Fruit fly (Drosophila melanogaster) whole organism, embryonic: ENCODE measurements around the gene Btnd.
A peak's percentile ranks its signal among the peaks of the same experiment; 100 is the strongest.

Experiments used
- BEAF-32 ChIP-seq: fragments of 200-800 bp; sonication (Bioruptor generic); optimal IDR thresholded peaks from 3 replicates; lab custom pipeline; 2017; ENCODE audit warnings: missing biosample characterization, missing genetic modification characterization, mild to moderate bottlenecking, moderate library complexity, missing genetic modification reagents
- CG10147 ChIP-seq: fragments of 200-800 bp; sonication (Bioruptor generic); optimal IDR thresholded peaks from 2 replicates; lab custom pipeline; 2019; ENCODE audit warnings: missing biosample characterization, mild to moderate bottlenecking, missing genetic modification characterization, moderate library complexity
- CG10267 ChIP-seq: fragments of 200-800 bp; sonication (Bioruptor generic); optimal IDR thresholded peaks from 2 replicates; lab custom pipeline; 2018; ENCODE audit warnings: missing biosample characterization, mild to moderate bottlenecking, missing genetic modification characterization, moderate library complexity
- CG10431 ChIP-seq: fragments of 200-800 bp; sonication (Bioruptor generic); optimal IDR thresholded peaks from 3 replicates; lab custom pipeline; 2018; ENCODE audit warnings: missing biosample characterization, mild to moderate bottlenecking, missing genetic modification characterization
- CG10959 ChIP-seq: fragments of 200-800 bp; sonication (Bioruptor generic); IDR thresholded peaks from 2 replicates; pipeline ENCODE4 v1.3.6; 2022; ENCODE audit warnings: missing biosample characterization, missing genetic modification characterization
- CG10979 ChIP-seq: fragments of 200-800 bp; sonication (Bioruptor generic); optimal IDR thresholded peaks from 2 replicates; lab custom pipeline; 2018; ENCODE audit warnings: missing biosample characterization, mild to moderate bottlenecking, missing genetic modification characterization, moderate library complexity
- CG11456 ChIP-seq: fragments of 200-800 bp; sonication (Bioruptor generic); IDR thresholded peaks from 3 replicates; pipeline ENCODE4 v1.3.6; 2022; ENCODE audit warnings: missing biosample characterization, missing genetic modification characterization
- CG12391 ChIP-seq: fragments of 200-800 bp; sonication (Bioruptor generic); optimal IDR thresholded peaks from 3 replicates; lab custom pipeline; 2018; ENCODE audit warnings: missing biosample characterization, mild to moderate bottlenecking, missing genetic modification characterization, moderate library complexity
- CG13287 ChIP-seq: fragments of 200-800 bp; sonication (Bioruptor generic); IDR thresholded peaks from 2 replicates; pipeline ENCODE4 v1.3.6; 2022; ENCODE audit warnings: missing biosample characterization, missing genetic modification characterization; ENCODE audit not compliant: partially characterized antibody
- CG14710 ChIP-seq: fragments of 200-800 bp; sonication (Bioruptor generic); optimal IDR thresholded peaks from 3 replicates; lab custom pipeline; 2019; ENCODE audit warnings: missing biosample characterization, mild to moderate bottlenecking, missing genetic modification characterization, moderate library complexity
- CG18011 ChIP-seq: fragments of 200-800 bp; sonication (Bioruptor generic); optimal IDR thresholded peaks from 2 replicates; lab custom pipeline; 2017; ENCODE audit warnings: missing biosample characterization, missing genetic modification characterization, mild to moderate bottlenecking, moderate library complexity, missing genotype
- CG18619 ChIP-seq: fragments of 200-800 bp; sonication (Bioruptor generic); optimal IDR thresholded peaks from 3 replicates; lab custom pipeline; 2017; ENCODE audit warnings: missing biosample characterization, mild to moderate bottlenecking, missing genetic modification characterization
- CG2712 ChIP-seq: fragments of 200-800 bp; optimal IDR thresholded peaks from 3 replicates; lab custom pipeline; 2019; ENCODE audit warnings: missing biosample characterization, mild to moderate bottlenecking, missing genetic modification characterization, moderate library complexity
- CG32767 ChIP-seq: fragments of 200-800 bp; sonication (Bioruptor generic); IDR thresholded peaks from 2 replicates; pipeline ENCODE4 v1.3.6; 2022; ENCODE audit warnings: missing biosample characterization, missing genetic modification characterization
- CG3847 ChIP-seq: fragments of 200-800 bp; sonication (Bioruptor generic); IDR thresholded peaks from 2 replicates; pipeline ENCODE4 v1.3.6; 2022; ENCODE audit warnings: missing biosample characterization, missing genetic modification characterization
- CG7963 ChIP-seq: fragments of 200-800 bp; sonication (Bioruptor generic); IDR thresholded peaks from 3 replicates; pipeline ENCODE4 v1.3.6; 2022; ENCODE audit warnings: missing biosample characterization, missing genetic modification characterization; ENCODE audit not compliant: partially characterized antibody
- CG7987 ChIP-seq: fragments of 200-800 bp; sonication (Bioruptor generic); optimal IDR thresholded peaks from 2 replicates; lab custom pipeline; 2018; ENCODE audit warnings: missing biosample characterization, mild to moderate bottlenecking, missing genetic modification characterization, moderate library complexity
- CG8290 ChIP-seq, 3 experiments: fragments of 200-800 bp; sonication (Bioruptor generic); optimal IDR thresholded peaks; 2 replicates each; lab custom pipeline; 2016 to 2019; ENCODE audit warnings: missing biosample characterization in 3 of 3, missing genetic modification characterization in 3 of 3, mild to moderate bottlenecking in 2 of 3, moderate library complexity in 1 of 3
- CG9437 ChIP-seq: fragments of 200-800 bp; sonication (Bioruptor generic); optimal IDR thresholded peaks from 2 replicates; lab custom pipeline; 2018; ENCODE audit warnings: missing biosample characterization, mild to moderate bottlenecking, missing genetic modification characterization
- D ChIP-seq, 2 experiments: fragments of 200-800 bp in 1 of 2; fragments of >200 bp in 1 of 2; sonication (Bioruptor generic) in 1 of 2; optimal IDR thresholded peaks; 2 replicates in 1 of 2; 3 replicates in 1 of 2; lab custom pipeline; 2017; ENCODE audit warnings: mild to moderate bottlenecking in 1 of 2, missing biosample characterization in 1 of 2, missing genetic modification characterization in 1 of 2, missing genetic modification reagents in 1 of 2
- D19A ChIP-seq: fragments of 200-800 bp; optimal IDR thresholded peaks from 3 replicates; lab custom pipeline; 2019; ENCODE audit warnings: missing biosample characterization, mild to moderate bottlenecking, missing genetic modification characterization, moderate library complexity
- Dek ChIP-seq: fragments of 200-800 bp; sonication (Bioruptor generic); optimal IDR thresholded peaks from 3 replicates; lab custom pipeline; 2019; ENCODE audit warnings: missing biosample characterization, mild to moderate bottlenecking, missing genetic modification characterization, moderate library complexity
- Dp ChIP-seq: fragments of 200-800 bp; sonication (Bioruptor generic); optimal IDR thresholded peaks from 2 replicates; lab custom pipeline; 2018; ENCODE audit warnings: missing biosample characterization, mild to moderate bottlenecking, missing genetic modification characterization, moderate library complexity
- Dref ChIP-seq: fragments of 200-800 bp; sonication (Bioruptor generic); IDR thresholded peaks from 2 replicates; pipeline ENCODE4 v1.3.6; 2022; ENCODE audit warnings: missing biosample characterization, missing genetic modification characterization
- E2f2 ChIP-seq: fragments of 200-800 bp; sonication (Bioruptor generic); IDR thresholded peaks from 2 replicates; pipeline ENCODE4 v1.3.6; 2022; ENCODE audit warnings: missing biosample characterization, missing genetic modification characterization
- Fer1 ChIP-seq: fragments of 200-800 bp; sonication (Bioruptor generic); optimal IDR thresholded peaks from 2 replicates; lab custom pipeline; 2017; ENCODE audit warnings: missing biosample characterization, mild to moderate bottlenecking, missing genetic modification characterization
- HLH54F ChIP-seq: fragments of 200-800 bp; sonication (Bioruptor generic); optimal IDR thresholded peaks from 3 replicates; lab custom pipeline; 2016; ENCODE audit warnings: missing biosample characterization, missing genetic modification characterization
- Hr51 ChIP-seq, 2 experiments: fragments of 200-800 bp; sonication (Bioruptor generic); optimal IDR thresholded peaks; 2 replicates in 1 of 2; 3 replicates in 1 of 2; lab custom pipeline; 2016 to 2018; ENCODE audit warnings: missing biosample characterization in 2 of 2, missing genetic modification characterization in 2 of 2, mild to moderate bottlenecking in 1 of 2, moderate library complexity in 1 of 2
- Med ChIP-seq: fragments of 200-800 bp; sonication (Bioruptor generic); peaks from one replicate; lab custom pipeline; 2016; ENCODE audit warnings: missing biosample characterization, missing genetic modification characterization, mild to moderate bottlenecking, inconsistent platforms, moderate library complexity
- Myb ChIP-seq: fragments of 200-800 bp; sonication (Bioruptor generic); optimal IDR thresholded peaks from 2 replicates; lab custom pipeline; 2016; ENCODE audit warnings: missing biosample characterization, missing genetic modification characterization
- Poxn ChIP-seq: fragments of 200-800 bp; sonication (Bioruptor generic); IDR thresholded peaks from 2 replicates; pipeline ENCODE4 v1.3.6; 2022; ENCODE audit warnings: missing biosample characterization, missing genetic modification characterization
- Scr ChIP-seq: fragments of 200-800 bp; sonication (Bioruptor generic); IDR thresholded peaks from 2 replicates; pipeline ENCODE4 v1.3.6; 2022; ENCODE audit warnings: missing biosample characterization, missing genetic modification characterization; ENCODE audit not compliant: partially characterized antibody
- Sox102F ChIP-seq: fragments of 200-800 bp; sonication (Bioruptor generic); optimal IDR thresholded peaks from 2 replicates; lab custom pipeline; 2018; ENCODE audit warnings: missing biosample characterization, mild to moderate bottlenecking, missing genetic modification characterization, moderate library complexity
- cg ChIP-seq: fragments of 200-800 bp; sonication (Bioruptor generic); optimal IDR thresholded peaks from 3 replicates; lab custom pipeline; 2019; ENCODE audit warnings: missing biosample characterization, mild to moderate bottlenecking, missing genetic modification characterization, moderate library complexity
- danr ChIP-seq: fragments of 200-800 bp; sonication (Bioruptor generic); IDR thresholded peaks from 2 replicates; pipeline ENCODE4 v1.3.6; 2022; ENCODE audit warnings: missing biosample characterization, missing genetic modification characterization
- ewg ChIP-seq: fragments of 200-800 bp; sonication (Bioruptor generic); optimal IDR thresholded peaks from 3 replicates; lab custom pipeline; 2017; ENCODE audit warnings: mild to moderate bottlenecking, missing biosample characterization, missing genetic modification reagents, missing genetic modification characterization
- eyg ChIP-seq: fragments of 200-800 bp; sonication (Bioruptor generic); optimal IDR thresholded peaks from 3 replicates; lab custom pipeline; 2016; ENCODE audit warnings: missing biosample characterization, missing genetic modification characterization
- gfzf ChIP-seq: fragments of 200-800 bp; sonication (Bioruptor generic); optimal IDR thresholded peaks from 2 replicates; lab custom pipeline; 2016; ENCODE audit warnings: missing biosample characterization, mild to moderate bottlenecking, missing genetic modification characterization, moderate library complexity
- grn ChIP-seq: fragments of 200-800 bp; sonication (Bioruptor generic); optimal IDR thresholded peaks from 3 replicates; lab custom pipeline; 2017; ENCODE audit warnings: missing biosample characterization, missing genetic modification characterization
- insv ChIP-seq, 2 experiments: fragments of 200-800 bp; sonication (Bioruptor generic); optimal IDR thresholded peaks; 3 replicates each; lab custom pipeline; 2016 to 2018; ENCODE audit warnings: missing biosample characterization in 2 of 2, missing genetic modification characterization in 2 of 2
- jumu ChIP-seq: fragments of 200-800 bp; sonication (Bioruptor generic); optimal IDR thresholded peaks from 3 replicates; lab custom pipeline; 2016; ENCODE audit warnings: missing biosample characterization, missing genetic modification characterization
- klu ChIP-seq: fragments of 200-800 bp; sonication (Bioruptor generic); IDR thresholded peaks from 2 replicates; pipeline ENCODE4 v1.3.6; 2022; ENCODE audit warnings: missing biosample characterization, missing genetic modification characterization
- org-1 ChIP-seq: fragments of 200-800 bp; sonication (Bioruptor generic); optimal IDR thresholded peaks from 2 replicates; lab custom pipeline; 2017; ENCODE audit warnings: missing biosample characterization, missing genetic modification characterization
- repo ChIP-seq: fragments of 200-800 bp; sonication (Bioruptor generic); optimal IDR thresholded peaks from 2 replicates; lab custom pipeline; 2016; ENCODE audit warnings: missing biosample characterization, missing genetic modification characterization
- sr ChIP-seq: fragments of 200-800 bp; sonication (Bioruptor generic); IDR thresholded peaks from 3 replicates; pipeline ENCODE4 v1.3.6; 2022; ENCODE audit warnings: missing biosample characterization, missing genetic modification characterization
- stwl ChIP-seq: fragments of 200-800 bp; sonication (Bioruptor generic); optimal IDR thresholded peaks from 3 replicates; lab custom pipeline; 2018; ENCODE audit warnings: missing biosample characterization, mild to moderate bottlenecking, missing genetic modification characterization, moderate library complexity
- tio ChIP-seq: fragments of 200-800 bp; sonication (Bioruptor generic); optimal IDR thresholded peaks from 2 replicates; lab custom pipeline; 2017; ENCODE audit warnings: missing biosample characterization, missing genetic modification characterization, inconsistent platforms
- tx ChIP-seq: fragments of 200-800 bp; sonication (Bioruptor generic); optimal IDR thresholded peaks from 2 replicates; lab custom pipeline; 2016; ENCODE audit warnings: missing biosample characterization, missing genetic modification characterization

Gene Btnd

dm6 chrX:6225472-6226049 is 6.4 kb upstream of the Btnd start, which contains the start of gene dtn (continued):
- TF ChIP-seq CG13287 (GFP tag; lab: Robert Waterston, UW), result 0 out of 2 replicates have a peak, but pooled peaks have one; percentile 44
- no peak for TF ChIP-seq D19A (tag; lab: Kevin White, UChicago)
- no peak for TF ChIP-seq Sox102F (GFP tag; lab: Kevin White, UChicago)
- no peak for TF ChIP-seq danr
- peak; percentile 13 for TF ChIP-seq CG10267 (tag; lab: Kevin White, UChicago)
- TF ChIP-seq Hr51 (GFP tag; optimal IDR thresholded peaks at IDR 0.05; lab: Kevin White, UChicago), result no peak
- no peak for TF ChIP-seq CG2712 (tag; lab: Kevin White, UChicago)
- peak; percentile 33 for TF ChIP-seq Fer1 (GFP tag; lab: Kevin White, UChicago)
- TF ChIP-seq tx (GFP tag; lab: Kevin White, UChicago), result no peak
- no peak for TF ChIP-seq Dek (tag; lab: Kevin White, UChicago)
- TF ChIP-seq klu (GFP tag; lab: Robert Waterston, UW), result no peak
- peak; percentile 10 for TF ChIP-seq CG12391 (tag; lab: Kevin White, UChicago)
- TF ChIP-seq org-1 (GFP tag; lab: Kevin White, UChicago), result no peak
- TF ChIP-seq HLH54F, result no peak
- peak; percentile 5 for TF ChIP-seq CG10147
- no peak for TF ChIP-seq CG18619 (GFP tag; lab: Kevin White, UChicago)
- no peak for TF ChIP-seq CG7963 (GFP tag; lab: Robert Waterston, UW)
- TF ChIP-seq CG7987 (GFP tag; lab: Kevin White, UChicago), result no peak
- TF ChIP-seq E2f2 (GFP tag; lab: Robert Waterston, UW), result peak; percentile 84
- peak; percentile 57 for TF ChIP-seq Med (GFP tag; lab: Kevin White, UChicago)
- TF ChIP-seq BEAF-32 (GFP tag; lab: Kevin White, UChicago), result peak; percentile 51
- no peak for TF ChIP-seq CG8290 (GFP tag; optimal IDR thresholded peaks at IDR 0.05; lab: Kevin White, UChicago)
- TF ChIP-seq CG8290 (tag; optimal IDR thresholded peaks at IDR 0.05; lab: Kevin White, UChicago), result no peak
- TF ChIP-seq CG11456 (GFP tag; lab: Robert Waterston, UW), result no peak
- TF ChIP-seq sr, result 0 out of 3 replicates have a peak, but pooled peaks have one; percentile 8
- peak; percentile 76; the same call in 1 of the 2 replicates for TF ChIP-seq CG32767 (GFP tag; lab: Robert Waterston, UW)
- TF ChIP-seq repo (GFP tag; lab: Kevin White, UChicago), result no peak
- peak; percentile 33; the same call in 1 of the 2 replicates for TF ChIP-seq CG3847 (GFP tag; lab: Robert Waterston, UW)
- peak; percentile 3 for TF ChIP-seq CG10979 (tag; lab: Kevin White, UChicago)
- peak; percentile 57 for TF ChIP-seq D (optimal IDR thresholded peaks at IDR 0.05; lab: Kevin White, UChicago)
- TF ChIP-seq D (GFP tag; optimal IDR thresholded peaks at IDR 0.05; lab: Kevin White, UChicago), result no peak
- peak; percentile 99 for TF ChIP-seq CG14710 (tag; lab: Kevin White, UChicago)
- TF ChIP-seq CG9437 (GFP tag; lab: Kevin White, UChicago), result no peak
- no peak for TF ChIP-seq CG10431 (GFP tag; lab: Kevin White, UChicago)
- TF ChIP-seq tio (GFP tag; lab: Kevin White, UChicago), result no peak
- peak; percentile 79 to 95 for TF ChIP-seq insv (GFP tag; optimal IDR thresholded peaks at IDR 0.05; lab: Kevin White, UChicago)
- TF ChIP-seq Myb, result peak; percentile 42
- 0 out of 2 replicates have a peak, but pooled peaks have one; percentile 30 for TF ChIP-seq Scr (GFP tag; lab: Robert Waterston, UW)
- no peak for TF ChIP-seq Poxn
- TF ChIP-seq cg (GFP tag; lab: Kevin White, UChicago), result peak; percentile 97
- peak; percentile 61 for TF ChIP-seq ewg (GFP tag; lab: Kevin White, UChicago)
- no peak for TF ChIP-seq CG18011 (GFP tag; lab: Kevin White, UChicago)
- no peak for TF ChIP-seq jumu (GFP tag; lab: Kevin White, UChicago)
- TF ChIP-seq stwl (tag; lab: Kevin White, UChicago), result peak; percentile 18
- no peak for TF ChIP-seq eyg (GFP tag; lab: Kevin White, UChicago)
- TF ChIP-seq gfzf (GFP tag; lab: Kevin White, UChicago), result peak; percentile 85
- TF ChIP-seq Dref (GFP tag; lab: Robert Waterston, UW), result peak; percentile 37
- peak; percentile 82 for TF ChIP-seq Dp
- TF ChIP-seq grn (GFP tag; lab: Kevin White, UChicago), result no peak
- TF ChIP-seq CG10959, result no peak
